Worm (Caenorhabditis elegans): ENCODE data around the gene Y51H4A.1.

DNA sequence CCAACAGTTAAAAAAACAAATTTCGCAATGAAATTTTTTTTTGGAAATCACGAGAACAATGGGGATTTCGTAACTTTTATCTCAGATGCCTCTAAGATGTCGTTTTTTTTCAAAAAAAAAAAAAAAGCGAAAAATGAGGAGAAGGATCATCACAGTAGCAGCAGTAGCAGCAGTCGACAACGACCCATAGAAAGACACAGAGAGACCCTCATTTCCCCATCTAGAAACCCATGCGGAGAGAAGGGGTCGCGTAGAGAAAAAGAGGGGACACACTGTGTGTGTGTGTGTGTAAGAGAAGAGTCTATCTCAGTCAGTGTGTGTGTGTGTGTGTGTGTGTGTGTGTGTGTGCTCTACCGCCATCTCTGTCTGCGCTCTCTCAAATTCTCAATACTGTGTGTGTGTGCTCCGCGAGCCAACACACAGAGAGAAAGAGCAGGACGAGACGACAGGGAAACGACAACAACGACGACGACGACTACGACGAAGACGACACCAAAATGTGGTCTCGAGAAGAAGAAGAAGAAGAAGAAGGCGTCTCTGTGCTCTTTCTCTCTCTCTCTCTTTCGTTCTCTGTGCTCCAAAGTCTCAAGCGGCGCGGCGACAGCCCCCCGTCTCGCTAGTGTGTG lies 14.4 kb upstream of the Y51H4A.1 start:
- no peak for TF ChIP-seq ztf-11 (tag; optimal IDR thresholded peaks at IDR 0.05)
- peak; percentile 14 for TF ChIP-seq nhr-10 (tag; optimal IDR thresholded peaks at IDR 0.05)
- no peak for TF ChIP-seq lin-15B (tag; optimal IDR thresholded peaks at IDR 0.05)
- TF ChIP-seq zip-2 (tag; optimal IDR thresholded peaks at IDR 0.05) = no peak
- TF ChIP-seq dmd-6 (GFP tag; IDR thresholded peaks at IDR 0.05) = peak; percentile 52

Measured in whole organism, L4 larva.